Fruit fly (Drosophila melanogaster) whole organism, embryonic: ENCODE measurements around the gene beat-IIa.

Experiments used
- CG10274 ChIP-seq: fragments of 200-800 bp; sonication (Bioruptor generic); optimal IDR thresholded peaks from 3 replicates; lab custom pipeline; 2017; ENCODE audit warnings: missing biosample characterization, mild to moderate bottlenecking, missing genetic modification characterization
- CG13424 ChIP-seq: fragments of 200-800 bp; sonication (Bioruptor generic); optimal IDR thresholded peaks from 2 replicates; lab custom pipeline; 2019; ENCODE audit warnings: missing biosample characterization, mild to moderate bottlenecking, missing genetic modification characterization, moderate library complexity
- CG15011 ChIP-seq: fragments of 200-800 bp; sonication (Bioruptor generic); optimal IDR thresholded peaks from 3 replicates; lab custom pipeline; 2018; ENCODE audit warnings: missing biosample characterization, mild to moderate bottlenecking, missing genetic modification characterization
- CG1529 ChIP-seq: fragments of 200-800 bp; sonication (Bioruptor generic); optimal IDR thresholded peaks from 3 replicates; lab custom pipeline; 2018; ENCODE audit warnings: missing biosample characterization, missing genetic modification characterization
- CG3281 ChIP-seq: fragments of 200-800 bp; sonication (Bioruptor generic); optimal IDR thresholded peaks from 3 replicates; lab custom pipeline; 2017; ENCODE audit warnings: missing biosample characterization, mild to moderate bottlenecking, missing genetic modification characterization
- CG34224 ChIP-seq: fragments of 200-800 bp; sonication (Bioruptor generic); IDR thresholded peaks from 3 replicates; pipeline ENCODE4 v1.3.6; 2022; ENCODE audit warnings: missing biosample characterization, missing genetic modification characterization; ENCODE audit not compliant: partially characterized antibody
- CG34422 ChIP-seq: fragments of 200-800 bp; sonication (Bioruptor generic); IDR thresholded peaks from 3 replicates; pipeline ENCODE4 v1.3.6; 2022; ENCODE audit warnings: missing biosample characterization, missing genetic modification characterization
- CG4617 ChIP-seq: fragments of 200-800 bp; sonication (Bioruptor generic); optimal IDR thresholded peaks from 3 replicates; lab custom pipeline; 2016; ENCODE audit warnings: missing biosample characterization, missing genetic modification characterization, borderline replicate concordance
- CG7786 ChIP-seq: fragments of 200-800 bp; sonication (Bioruptor generic); optimal IDR thresholded peaks from 2 replicates; lab custom pipeline; 2016; ENCODE audit warnings: missing biosample characterization, missing genetic modification characterization
- CG8944 ChIP-seq: fragments of 200-800 bp; sonication (Bioruptor generic); optimal IDR thresholded peaks from 3 replicates; lab custom pipeline; 2016; ENCODE audit warnings: missing biosample characterization, missing genetic modification characterization
- Doc2 ChIP-seq: fragments of 200-800 bp; sonication (Bioruptor generic); IDR thresholded peaks from 2 replicates; pipeline ENCODE4 v1.3.6; 2022; ENCODE audit warnings: missing biosample characterization, missing genetic modification characterization
- Fer3 ChIP-seq: fragments of 200-800 bp; sonication (Bioruptor generic); optimal IDR thresholded peaks from 2 replicates; lab custom pipeline; 2018; ENCODE audit warnings: missing biosample characterization, mild to moderate bottlenecking, missing genetic modification characterization, moderate library complexity
- HHEX ChIP-seq: fragments of 200-800 bp; sonication (Bioruptor generic); optimal IDR thresholded peaks from 3 replicates; lab custom pipeline; 2017; ENCODE audit warnings: missing biosample characterization, mild to moderate bottlenecking, missing genetic modification characterization, missing genetic modification reagents
- Jarid2 ChIP-seq: fragments of 200-800 bp; sonication (Bioruptor generic); optimal IDR thresholded peaks from 3 replicates; lab custom pipeline; 2017; ENCODE audit warnings: mild to moderate bottlenecking, missing biosample characterization, missing genetic modification reagents, missing genetic modification characterization
- Kr ChIP-seq: fragments of 200-800 bp; sonication (Bioruptor generic); optimal IDR thresholded peaks from 2 replicates; lab custom pipeline; 2017; ENCODE audit warnings: missing biosample characterization, mild to moderate bottlenecking, missing genetic modification characterization
- Lhr ChIP-seq: fragments of 200-800 bp; sonication (Bioruptor generic); optimal IDR thresholded peaks from 3 replicates; lab custom pipeline; 2017; ENCODE audit warnings: mild to moderate bottlenecking, missing biosample characterization, missing genetic modification reagents, missing genetic modification characterization
- MESR4 ChIP-seq: fragments of 200-800 bp; sonication (Bioruptor generic); optimal IDR thresholded peaks from 2 replicates; lab custom pipeline; 2018; ENCODE audit warnings: missing biosample characterization, mild to moderate bottlenecking, missing genetic modification characterization, moderate library complexity
- Mad ChIP-seq: fragments of 200-800 bp; sonication (Bioruptor generic); optimal IDR thresholded peaks from 2 replicates; lab custom pipeline; 2016; ENCODE audit warnings: missing biosample characterization, missing genetic modification characterization
- Meics ChIP-seq: fragments of 200-800 bp; sonication (Bioruptor generic); optimal IDR thresholded peaks from 2 replicates; lab custom pipeline; 2017; ENCODE audit warnings: missing biosample characterization, mild to moderate bottlenecking, missing genetic modification characterization
- Mrtf ChIP-seq: fragments of 200-800 bp; sonication (Bioruptor generic); IDR thresholded peaks from 3 replicates; pipeline ENCODE4 v1.3.6; 2022; ENCODE audit warnings: missing biosample characterization, missing genetic modification characterization
- Oli ChIP-seq: fragments of 200-800 bp; sonication (Bioruptor generic); optimal IDR thresholded peaks from 2 replicates; lab custom pipeline; 2018; ENCODE audit warnings: missing biosample characterization, mild to moderate bottlenecking, missing genetic modification characterization, moderate library complexity
- Rx ChIP-seq: fragments of 200-800 bp; sonication (Bioruptor generic); IDR thresholded peaks from 2 replicates; pipeline ENCODE4 v1.3.6; 2022; ENCODE audit warnings: missing biosample characterization, missing genetic modification characterization
- Scr ChIP-seq: fragments of 200-800 bp; sonication (Bioruptor generic); IDR thresholded peaks from 2 replicates; pipeline ENCODE4 v1.3.6; 2022; ENCODE audit warnings: missing biosample characterization, missing genetic modification characterization; ENCODE audit not compliant: partially characterized antibody
- Six4 ChIP-seq: fragments of 200-800 bp; sonication (Bioruptor generic); optimal IDR thresholded peaks from 2 replicates; lab custom pipeline; 2016; ENCODE audit warnings: missing biosample characterization, missing genetic modification characterization
- Sox100B ChIP-seq: fragments of 200-800 bp; sonication (Bioruptor generic); optimal IDR thresholded peaks from 3 replicates; lab custom pipeline; 2018; ENCODE audit warnings: missing biosample characterization, mild to moderate bottlenecking, missing genetic modification characterization
- YL-1 ChIP-seq: fragments of 200-800 bp; sonication (Bioruptor generic); optimal IDR thresholded peaks from 3 replicates; lab custom pipeline; 2017; ENCODE audit warnings: missing biosample characterization, mild to moderate bottlenecking, missing genetic modification characterization
- az2 ChIP-seq: fragments of 200-800 bp; sonication (Bioruptor generic); optimal IDR thresholded peaks from 3 replicates; lab custom pipeline; 2016; ENCODE audit warnings: missing biosample characterization, missing genetic modification characterization
- br ChIP-seq: fragments of >200 bp; optimal IDR thresholded peaks from 2 replicates; lab custom pipeline; 2017
- ci ChIP-seq: fragments of 200-800 bp; sonication (Bioruptor generic); IDR thresholded peaks from 3 replicates; pipeline ENCODE4 v1.3.6; 2022; ENCODE audit warnings: missing biosample characterization, missing genetic modification characterization
- crp ChIP-seq, 2 experiments: fragments of 200-800 bp; sonication (Bioruptor generic); optimal IDR thresholded peaks; 2 replicates in 1 of 2; 3 replicates in 1 of 2; lab custom pipeline; 2017; ENCODE audit warnings: missing biosample characterization in 2 of 2, missing genetic modification characterization in 2 of 2, mild to moderate bottlenecking in 1 of 2, moderate library complexity in 1 of 2
- dpn ChIP-seq, 2 experiments: fragments of 200-800 bp; sonication (Bioruptor generic); optimal IDR thresholded peaks; 3 replicates each; lab custom pipeline; 2016; ENCODE audit warnings: missing biosample characterization in 2 of 2, missing genetic modification characterization in 2 of 2
- dysf ChIP-seq: fragments of 200-800 bp; sonication (Bioruptor generic); IDR thresholded peaks from 3 replicates; pipeline ENCODE4 v1.3.6; 2022; ENCODE audit warnings: missing biosample characterization, missing genetic modification characterization
- gem ChIP-seq: fragments of 200-800 bp; sonication (Bioruptor generic); optimal IDR thresholded peaks from 2 replicates; lab custom pipeline; 2019; ENCODE audit warnings: missing biosample characterization, mild to moderate bottlenecking, missing genetic modification characterization, moderate library complexity
- ham ChIP-seq: fragments of 200-800 bp; sonication (Bioruptor generic); IDR thresholded peaks from 2 replicates; pipeline ENCODE4 v1.3.6; 2022; ENCODE audit warnings: missing biosample characterization, missing genetic modification characterization
- kah ChIP-seq: fragments of 200-800 bp; sonication (Bioruptor generic); optimal IDR thresholded peaks from 2 replicates; lab custom pipeline; 2018; ENCODE audit warnings: missing biosample characterization, mild to moderate bottlenecking, missing genetic modification characterization
- lilli ChIP-seq: fragments of 200-800 bp; sonication (Bioruptor generic); optimal IDR thresholded peaks from 3 replicates; lab custom pipeline; 2016; ENCODE audit warnings: missing biosample characterization, missing genetic modification characterization
- lola ChIP-seq, 3 experiments: fragments of >200 bp in 2 of 3; fragments of 200-800 bp in 1 of 3; sonication (Bioruptor generic) in 1 of 3; optimal IDR thresholded peaks; 2 replicates each; lab custom pipeline; 2017 to 2019; ENCODE audit warnings: missing biosample characterization in 3 of 3, missing genetic modification characterization in 3 of 3, mild to moderate bottlenecking in 1 of 3, moderate library complexity in 1 of 3
- maf-S ChIP-seq: fragments of 200-800 bp; sonication (Bioruptor generic); optimal IDR thresholded peaks from 2 replicates; lab custom pipeline; 2016; ENCODE audit warnings: missing biosample characterization, missing genetic modification characterization
- nerfin-2 ChIP-seq: fragments of 200-800 bp; sonication (Bioruptor generic); IDR thresholded peaks from 2 replicates; pipeline ENCODE4 v1.3.6; 2022; ENCODE audit warnings: missing biosample characterization, missing genetic modification characterization; ENCODE audit not compliant: partially characterized antibody
- nmo ChIP-seq: fragments of 200-800 bp; sonication (Bioruptor generic); optimal IDR thresholded peaks from 2 replicates; lab custom pipeline; 2018; ENCODE audit warnings: missing biosample characterization, mild to moderate bottlenecking, missing genetic modification characterization, moderate library complexity
- pho ChIP-seq: fragments of 200-800 bp; sonication (Bioruptor generic); optimal IDR thresholded peaks from 2 replicates; lab custom pipeline; 2016; ENCODE audit warnings: missing biosample characterization, missing genetic modification characterization
- phol ChIP-seq: fragments of 200-800 bp; sonication (Bioruptor generic); optimal IDR thresholded peaks from 3 replicates; lab custom pipeline; 2018; ENCODE audit warnings: missing biosample characterization, mild to moderate bottlenecking, missing genetic modification characterization, moderate library complexity
- psq ChIP-seq: fragments of 200-800 bp; sonication (Bioruptor generic); optimal IDR thresholded peaks from 2 replicates; lab custom pipeline; 2017; ENCODE audit warnings: missing biosample characterization, missing genetic modification characterization
- ssp ChIP-seq: fragments of 200-800 bp; sonication (Bioruptor generic); IDR thresholded peaks from 2 replicates; pipeline ENCODE4 v1.3.6; 2022; ENCODE audit warnings: missing biosample characterization, missing genetic modification characterization
- tll ChIP-seq, 2 experiments: fragments of 200-800 bp in 1 of 2; fragments of >200 bp in 1 of 2; sonication (Bioruptor generic) in 1 of 2; optimal IDR thresholded peaks; 2 replicates each; lab custom pipeline; 2017 to 2019; ENCODE audit warnings: missing biosample characterization in 2 of 2, missing genetic modification characterization in 2 of 2, mild to moderate bottlenecking in 1 of 2, moderate library complexity in 1 of 2
- tna ChIP-seq: fragments of 200-800 bp; sonication (Bioruptor generic); IDR thresholded peaks from 2 replicates; pipeline ENCODE4 v1.3.6; 2022; ENCODE audit warnings: missing biosample characterization, missing genetic modification characterization; ENCODE audit not compliant: partially characterized antibody
- unpg ChIP-seq: fragments of 200-800 bp; sonication (Bioruptor generic); optimal IDR thresholded peaks from 3 replicates; lab custom pipeline; 2018; ENCODE audit warnings: missing biosample characterization, mild to moderate bottlenecking, missing genetic modification characterization, moderate library complexity
- z ChIP-seq: fragments of 200-800 bp; sonication (Bioruptor generic); IDR thresholded peaks from 3 replicates; pipeline ENCODE4 v1.3.6; 2022; ENCODE audit warnings: missing biosample characterization, missing genetic modification characterization
- zen2 ChIP-seq: fragments of 200-800 bp; sonication (Bioruptor generic); IDR thresholded peaks from 3 replicates; pipeline ENCODE4 v1.3.6; 2022; ENCODE audit warnings: missing biosample characterization, missing genetic modification characterization; ENCODE audit not compliant: partially characterized antibody

The beat-IIa gene

dm6 chr3R:17401289-17401752 lies 35.4 kb upstream of the beat-IIa start (continued):
- TF ChIP-seq CG10274 (GFP tag; lab: Kevin White, UChicago), result no peak
- peak; percentile 83 for TF ChIP-seq lilli (GFP tag; lab: Kevin White, UChicago)
- TF ChIP-seq Sox100B (GFP tag; lab: Kevin White, UChicago), result peak; percentile 17
- TF ChIP-seq Doc2, result no peak
- TF ChIP-seq nerfin-2 (GFP tag; lab: Robert Waterston, UW), result peak; percentile 75
- peak; percentile 56 for TF ChIP-seq maf-S (GFP tag; lab: Kevin White, UChicago)
- peak; percentile 56 for TF ChIP-seq MESR4
- TF ChIP-seq CG3281, result no peak
- no peak for TF ChIP-seq br (lab: Kevin White, UChicago)
- TF ChIP-seq CG1529 (GFP tag; lab: Kevin White, UChicago), result no peak
- peak; percentile 54 for TF ChIP-seq nmo (GFP tag; lab: Kevin White, UChicago)
- peak; percentile 61 to 70 for TF ChIP-seq dpn (GFP tag; optimal IDR thresholded peaks at IDR 0.05; lab: Kevin White, UChicago)
- TF ChIP-seq phol (tag; lab: Kevin White, UChicago), result peak; percentile 34
- TF ChIP-seq CG8944 (GFP tag; lab: Kevin White, UChicago), result no peak
- TF ChIP-seq kah (GFP tag; lab: Kevin White, UChicago), result no peak
- TF ChIP-seq Rx (GFP tag; lab: Robert Waterston, UW), result no peak
- peak; percentile 71 for TF ChIP-seq pho
- TF ChIP-seq CG15011 (GFP tag; lab: Kevin White, UChicago), result no peak
- TF ChIP-seq tna (GFP tag; lab: Robert Waterston, UW), result peak; percentile 77
- no peak for TF ChIP-seq Six4 (GFP tag; lab: Kevin White, UChicago)
- TF ChIP-seq ham (GFP tag; lab: Robert Waterston, UW), result no peak
- TF ChIP-seq zen2 (GFP tag; lab: Robert Waterston, UW), result peak; percentile 63; the same call in 1 of the 3 replicates
- TF ChIP-seq z, result no peak
- peak; percentile 57 for TF ChIP-seq CG13424
- peak; percentile 84 for TF ChIP-seq Scr (GFP tag; lab: Robert Waterston, UW)
- 0 out of 3 replicates have a peak, but pooled peaks have one; percentile 32 for TF ChIP-seq CG34422 (GFP tag; lab: Robert Waterston, UW)
- 0 out of 3 replicates have a peak, but pooled peaks have one; percentile 24 for TF ChIP-seq dysf
- no peak for TF ChIP-seq Kr (GFP tag; lab: Kevin White, UChicago)
- TF ChIP-seq HHEX, result no peak
- TF ChIP-seq unpg (GFP tag; lab: Kevin White, UChicago), result peak; percentile 49
- no peak for TF ChIP-seq ci (GFP tag; lab: Robert Waterston, UW)
- TF ChIP-seq lola (GFP tag; optimal IDR thresholded peaks at IDR 0.05; lab: Kevin White, UChicago), result peak in 1 of 3 experiments; percentile 88
- TF ChIP-seq CG4617 (GFP tag; lab: Kevin White, UChicago), result peak; percentile 79
- TF ChIP-seq gem (tag; lab: Kevin White, UChicago), result peak; percentile 80
- peak; percentile 77; the same call in 1 of the 3 replicates for TF ChIP-seq CG34224 (GFP tag; lab: Robert Waterston, UW)
- TF ChIP-seq Lhr (GFP tag; lab: Kevin White, UChicago), result peak; percentile 61
- no peak for TF ChIP-seq tll (GFP tag; optimal IDR thresholded peaks at IDR 0.05; lab: Kevin White, UChicago)
- no peak for TF ChIP-seq Mrtf
- TF ChIP-seq ssp (GFP tag; lab: Robert Waterston, UW), result peak; percentile 97
- TF ChIP-seq Jarid2 (GFP tag; lab: Kevin White, UChicago), result no peak
- TF ChIP-seq CG7786 (GFP tag; lab: Kevin White, UChicago), result peak; percentile 54
- peak; percentile 12 for TF ChIP-seq Mad
- peak; percentile 62 for TF ChIP-seq YL-1 (GFP tag; lab: Kevin White, UChicago)
- peak; percentile 39 for TF ChIP-seq Fer3 (tag; lab: Kevin White, UChicago)
- peak in 1 of 2 experiments; percentile 12 for TF ChIP-seq crp (GFP tag; optimal IDR thresholded peaks at IDR 0.05; lab: Kevin White, UChicago)
- no peak for TF ChIP-seq psq (GFP tag; lab: Kevin White, UChicago)
- peak; percentile 50 for TF ChIP-seq az2 (GFP tag; lab: Kevin White, UChicago)
- peak; percentile 33 for TF ChIP-seq Meics (GFP tag; lab: Kevin White, UChicago)
- peak; percentile 55 for TF ChIP-seq Oli
